Worm (Caenorhabditis elegans): Measurements from ENCODE around the gene metr-1.

DNA sequence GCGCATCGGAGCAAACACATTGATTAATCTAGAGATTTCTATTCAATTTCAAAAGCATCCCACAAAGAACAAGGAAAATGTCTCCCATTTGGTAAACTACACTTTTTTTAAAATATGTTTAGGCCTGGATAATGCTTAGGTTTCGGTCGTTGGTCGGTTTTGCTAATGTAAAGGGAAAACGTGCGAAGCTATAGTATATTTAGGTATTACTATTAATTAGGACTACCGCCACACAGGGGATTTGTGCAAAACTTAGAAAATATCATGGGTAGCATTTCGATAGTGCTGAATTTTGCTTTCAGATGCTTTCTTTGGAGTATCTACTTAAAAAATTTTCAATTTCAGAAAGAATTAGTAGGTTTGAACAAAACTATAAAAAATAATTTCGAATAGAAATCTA lies 13.4 kb upstream of the metr-1 start:
- TF ChIP-seq unc-62 (GFP tag; optimal IDR thresholded peaks at IDR 0.05): no peak
- TF ChIP-seq pag-3 (tag; optimal IDR thresholded peaks at IDR 0.05; ENCODE audit: borderline replicate concordance, insufficient read depth): no peak
- no peak for TF ChIP-seq nhr-11 (tag; optimal IDR thresholded peaks at IDR 0.05)
- TF ChIP-seq ztf-4 (tag; optimal IDR thresholded peaks at IDR 0.05): no peak
- TF ChIP-seq efl-3 (GFP tag; optimal IDR thresholded peaks at IDR 0.05): no peak
- no peak for TF ChIP-seq mdl-1 (tag; optimal IDR thresholded peaks at IDR 0.05)
- TF ChIP-seq ama-1 (optimal IDR thresholded peaks at IDR 0.05): no peak
- TF ChIP-seq jun-1 (tag; optimal IDR thresholded peaks at IDR 0.05): no peak
- no peak for TF ChIP-seq lin-15B (tag; optimal IDR thresholded peaks at IDR 0.05)

Measured in whole organism, L1 larva.